Fruit fly (Drosophila melanogaster) whole organism, embryonic: ENCODE results near the gene Tim13.
A peak's percentile ranks its signal among the peaks of the same experiment; 100 is the strongest.

ENCODE experiments used
- ATbp ChIP-seq: fragments of 200-800 bp; sonication (Bioruptor generic); optimal IDR thresholded peaks from 2 replicates; lab custom pipeline; 2017; ENCODE audit warnings: missing biosample characterization, mild to moderate bottlenecking, missing genetic modification characterization, missing genetic modification reagents
- Bgb ChIP-seq: fragments of 200-800 bp; sonication (Bioruptor generic); IDR thresholded peaks from 2 replicates; pipeline ENCODE4 v1.3.6; 2022; ENCODE audit warnings: missing biosample characterization, missing genetic modification characterization; ENCODE audit not compliant: partially characterized antibody
- BtbVII ChIP-seq: fragments of 200-800 bp; sonication (Bioruptor generic); optimal IDR thresholded peaks from 3 replicates; lab custom pipeline; 2017; ENCODE audit warnings: missing biosample characterization, mild to moderate bottlenecking, missing genetic modification characterization
- Bteb2 ChIP-seq: fragments of 200-800 bp; sonication (Bioruptor generic); optimal IDR thresholded peaks from 2 replicates; lab custom pipeline; 2016; ENCODE audit warnings: missing biosample characterization, missing genetic modification characterization
- C15 ChIP-seq: fragments of 200-800 bp; sonication (Bioruptor generic); IDR thresholded peaks from 3 replicates; pipeline ENCODE4 v1.3.6; 2022; ENCODE audit warnings: missing biosample characterization, missing genetic modification characterization
- CG1024 ChIP-seq: fragments of 200-800 bp; sonication (Bioruptor generic); IDR thresholded peaks from 2 replicates; pipeline ENCODE4 v1.3.6; 2022; ENCODE audit warnings: missing biosample characterization, missing genetic modification characterization
- CG11247 ChIP-seq: fragments of 200-800 bp; sonication (Bioruptor generic); IDR thresholded peaks from 2 replicates; pipeline ENCODE4 v1.3.6; 2022; ENCODE audit warnings: missing biosample characterization, missing genetic modification characterization
- CG11695 ChIP-seq: fragments of 200-800 bp; sonication (Bioruptor generic); IDR thresholded peaks from 3 replicates; pipeline ENCODE4 v1.3.6; 2022; ENCODE audit warnings: missing biosample characterization, missing genetic modification characterization
- CG12299 ChIP-seq: fragments of 200-800 bp; sonication (Bioruptor generic); optimal IDR thresholded peaks from 2 replicates; lab custom pipeline; 2018; ENCODE audit warnings: missing biosample characterization, mild to moderate bottlenecking, missing genetic modification characterization
- CG14441 ChIP-seq: fragments of 200-800 bp; sonication (Bioruptor generic); IDR thresholded peaks from 2 replicates; pipeline ENCODE4 v1.3.6; 2022; ENCODE audit warnings: missing biosample characterization, missing genetic modification characterization
- CG14965 ChIP-seq: fragments of 200-800 bp; sonication (Bioruptor generic); optimal IDR thresholded peaks from 2 replicates; lab custom pipeline; 2016; ENCODE audit warnings: missing biosample characterization, missing genetic modification characterization, borderline replicate concordance
- CG18476 ChIP-seq: fragments of 200-800 bp; sonication (Bioruptor generic); optimal IDR thresholded peaks from 2 replicates; lab custom pipeline; 2016; ENCODE audit warnings: missing biosample characterization, mild to moderate bottlenecking, missing genetic modification characterization
- CG31365 ChIP-seq: fragments of 200-800 bp; sonication (Bioruptor generic); optimal IDR thresholded peaks from 2 replicates; lab custom pipeline; 2018; ENCODE audit warnings: missing biosample characterization, mild to moderate bottlenecking, missing genetic modification characterization
- CG32532 ChIP-seq: fragments of 200-800 bp; sonication (Bioruptor generic); IDR thresholded peaks from 2 replicates; pipeline ENCODE4 v1.3.6; 2022; ENCODE audit warnings: missing biosample characterization, missing genetic modification characterization
- CG3995 ChIP-seq: fragments of 200-800 bp; sonication (Bioruptor generic); optimal IDR thresholded peaks from 3 replicates; lab custom pipeline; 2016; ENCODE audit warnings: missing biosample characterization, missing genetic modification characterization
- CG42726 ChIP-seq: fragments of 200-800 bp; sonication (Bioruptor generic); IDR thresholded peaks from 2 replicates; pipeline ENCODE4 v1.3.6; 2022; ENCODE audit warnings: missing biosample characterization, missing genetic modification characterization; ENCODE audit not compliant: partially characterized antibody
- CG4820 ChIP-seq: fragments of 200-800 bp; sonication (Bioruptor generic); optimal IDR thresholded peaks from 3 replicates; lab custom pipeline; 2016; ENCODE audit warnings: missing biosample characterization, missing genetic modification characterization
- CG6654 ChIP-seq: fragments of 200-800 bp; sonication (Bioruptor generic); optimal IDR thresholded peaks from 2 replicates; lab custom pipeline; 2017; ENCODE audit warnings: missing biosample characterization, mild to moderate bottlenecking, missing genetic modification characterization
- CG6689 ChIP-seq: fragments of 200-800 bp; sonication (Bioruptor generic); IDR thresholded peaks from 2 replicates; pipeline ENCODE4 v1.3.6; 2022; ENCODE audit warnings: missing biosample characterization, missing genetic modification characterization
- CG6765 ChIP-seq: fragments of 200-800 bp; sonication (Bioruptor generic); optimal IDR thresholded peaks from 3 replicates; lab custom pipeline; 2017; ENCODE audit warnings: missing biosample characterization, mild to moderate bottlenecking, missing genetic modification characterization
- CG7357 ChIP-seq: fragments of 200-800 bp; sonication (Bioruptor generic); IDR thresholded peaks from 3 replicates; pipeline ENCODE4 v1.3.6; 2022; ENCODE audit warnings: missing biosample characterization, missing genetic modification characterization
- CG9437 ChIP-seq: fragments of 200-800 bp; sonication (Bioruptor generic); optimal IDR thresholded peaks from 2 replicates; lab custom pipeline; 2018; ENCODE audit warnings: missing biosample characterization, mild to moderate bottlenecking, missing genetic modification characterization
- Dip3 ChIP-seq: fragments of 200-800 bp; sonication (Bioruptor generic); optimal IDR thresholded peaks from 3 replicates; lab custom pipeline; 2016; ENCODE audit warnings: missing biosample characterization, missing genetic modification characterization
- E2f2 ChIP-seq: fragments of 200-800 bp; sonication (Bioruptor generic); IDR thresholded peaks from 2 replicates; pipeline ENCODE4 v1.3.6; 2022; ENCODE audit warnings: missing biosample characterization, missing genetic modification characterization
- Fer2 ChIP-seq: fragments of 200-800 bp; sonication (Bioruptor generic); optimal IDR thresholded peaks from 2 replicates; lab custom pipeline; 2018; ENCODE audit warnings: missing biosample characterization, mild to moderate bottlenecking, missing genetic modification characterization, moderate library complexity
- Gsc ChIP-seq: fragments of 200-800 bp; sonication (Bioruptor generic); IDR thresholded peaks from 2 replicates; pipeline ENCODE4 v1.3.6; 2022; ENCODE audit warnings: missing biosample characterization, missing genetic modification characterization
- H15 ChIP-seq: fragments of 200-800 bp; sonication (Bioruptor generic); IDR thresholded peaks from 3 replicates; pipeline ENCODE4 v1.3.6; 2022; ENCODE audit warnings: missing biosample characterization, missing genetic modification characterization
- HLH3B ChIP-seq: fragments of 200-800 bp; sonication (Bioruptor generic); IDR thresholded peaks from 2 replicates; pipeline ENCODE4 v1.3.6; 2022; ENCODE audit warnings: missing biosample characterization, missing genetic modification characterization
- Mes4 ChIP-seq: fragments of 200-800 bp; sonication (Bioruptor generic); optimal IDR thresholded peaks from 2 replicates; lab custom pipeline; 2016; ENCODE audit warnings: missing biosample characterization, missing genetic modification characterization
- Myb ChIP-seq: fragments of 200-800 bp; sonication (Bioruptor generic); optimal IDR thresholded peaks from 2 replicates; lab custom pipeline; 2016; ENCODE audit warnings: missing biosample characterization, missing genetic modification characterization
- NC2α ChIP-seq: fragments of 200-800 bp; sonication (Bioruptor generic); optimal IDR thresholded peaks from 2 replicates; lab custom pipeline; 2016; ENCODE audit warnings: missing biosample characterization, missing genetic modification characterization
- NFAT ChIP-seq: fragments of 200-800 bp; sonication (Bioruptor generic); IDR thresholded peaks from 2 replicates; pipeline ENCODE4 v1.3.6; 2022; ENCODE audit warnings: missing biosample characterization, missing genetic modification characterization
- Tbp ChIP-seq: fragments of >200 bp; optimal IDR thresholded peaks from 2 replicates; lab custom pipeline; 2018; ENCODE audit warnings: missing biosample characterization, missing genetic modification characterization
- Xbp1 ChIP-seq: fragments of 200-800 bp; sonication (Bioruptor generic); optimal IDR thresholded peaks from 3 replicates; lab custom pipeline; 2016; ENCODE audit warnings: missing biosample characterization, mild to moderate bottlenecking, missing genetic modification characterization
- ase ChIP-seq: fragments of 200-800 bp; sonication (Bioruptor generic); IDR thresholded peaks from 3 replicates; pipeline ENCODE4 v1.3.6; 2022; ENCODE audit warnings: missing biosample characterization, missing genetic modification characterization
- caup ChIP-seq: fragments of 200-800 bp; sonication (Bioruptor generic); optimal IDR thresholded peaks from 3 replicates; lab custom pipeline; 2017; ENCODE audit warnings: missing biosample characterization, mild to moderate bottlenecking, missing genetic modification characterization, moderate library complexity; ENCODE audit not compliant: severe bottlenecking
- ci ChIP-seq: fragments of 200-800 bp; sonication (Bioruptor generic); IDR thresholded peaks from 3 replicates; pipeline ENCODE4 v1.3.6; 2022; ENCODE audit warnings: missing biosample characterization, missing genetic modification characterization
- en ChIP-seq: fragments of 200-800 bp; sonication (Bioruptor generic); optimal IDR thresholded peaks from 2 replicates; lab custom pipeline; 2016; ENCODE audit warnings: missing biosample characterization, missing genetic modification characterization
- esg ChIP-seq: fragments of 200-800 bp; sonication (Bioruptor generic); conservative IDR thresholded peaks from 2 replicates; pipeline ENCODE4 v1.3.6; 2022; ENCODE audit warnings: missing biosample characterization, missing genetic modification characterization
- eyg ChIP-seq: fragments of 200-800 bp; sonication (Bioruptor generic); optimal IDR thresholded peaks from 3 replicates; lab custom pipeline; 2016; ENCODE audit warnings: missing biosample characterization, missing genetic modification characterization
- lilli ChIP-seq: fragments of 200-800 bp; sonication (Bioruptor generic); optimal IDR thresholded peaks from 3 replicates; lab custom pipeline; 2016; ENCODE audit warnings: missing biosample characterization, missing genetic modification characterization
- maf-S ChIP-seq: fragments of 200-800 bp; sonication (Bioruptor generic); optimal IDR thresholded peaks from 2 replicates; lab custom pipeline; 2016; ENCODE audit warnings: missing biosample characterization, missing genetic modification characterization
- nau ChIP-seq: fragments of 200-800 bp; sonication (Bioruptor generic); optimal IDR thresholded peaks from 3 replicates; lab custom pipeline; 2017; ENCODE audit warnings: missing biosample characterization, mild to moderate bottlenecking, missing genetic modification characterization, missing genetic modification reagents
- ranshi ChIP-seq: fragments of 200-800 bp; sonication (Bioruptor generic); IDR thresholded peaks from 2 replicates; pipeline ENCODE4 v1.3.6; 2022; ENCODE audit warnings: missing biosample characterization, missing genetic modification characterization
- repo ChIP-seq: fragments of 200-800 bp; sonication (Bioruptor generic); optimal IDR thresholded peaks from 2 replicates; lab custom pipeline; 2016; ENCODE audit warnings: missing biosample characterization, missing genetic modification characterization
- row ChIP-seq: fragments of 200-800 bp; sonication (Bioruptor generic); IDR thresholded peaks from 3 replicates; pipeline ENCODE4 v1.3.6; 2022; ENCODE audit warnings: missing biosample characterization, missing genetic modification characterization
- sens ChIP-seq: fragments of 200-800 bp; sonication (Bioruptor generic); peaks from one replicate; lab custom pipeline; 2016; ENCODE audit warnings: missing biosample characterization, missing genetic modification characterization
- so ChIP-seq: fragments of 200-800 bp; sonication (Bioruptor generic); IDR thresholded peaks from 3 replicates; pipeline ENCODE4 v1.3.6; 2022; ENCODE audit warnings: missing biosample characterization, missing genetic modification characterization
- sob ChIP-seq: fragments of 200-800 bp; sonication (Bioruptor generic); IDR thresholded peaks from 2 replicates; pipeline ENCODE4 v1.3.6; 2022; ENCODE audit warnings: missing biosample characterization, missing genetic modification characterization
- tgo ChIP-seq: fragments of 200-800 bp; sonication (Bioruptor generic); IDR thresholded peaks from 3 replicates; pipeline ENCODE4 v1.3.6; 2022; ENCODE audit warnings: missing biosample characterization, missing genetic modification characterization
- toy ChIP-seq: fragments of 200-800 bp; sonication (Bioruptor generic); IDR thresholded peaks from 2 replicates; pipeline ENCODE4 v1.3.6; 2022; ENCODE audit warnings: missing biosample characterization, missing genetic modification characterization
- tx ChIP-seq: fragments of 200-800 bp; sonication (Bioruptor generic); optimal IDR thresholded peaks from 2 replicates; lab custom pipeline; 2016; ENCODE audit warnings: missing biosample characterization, missing genetic modification characterization

Tim13 gene

DNA sequence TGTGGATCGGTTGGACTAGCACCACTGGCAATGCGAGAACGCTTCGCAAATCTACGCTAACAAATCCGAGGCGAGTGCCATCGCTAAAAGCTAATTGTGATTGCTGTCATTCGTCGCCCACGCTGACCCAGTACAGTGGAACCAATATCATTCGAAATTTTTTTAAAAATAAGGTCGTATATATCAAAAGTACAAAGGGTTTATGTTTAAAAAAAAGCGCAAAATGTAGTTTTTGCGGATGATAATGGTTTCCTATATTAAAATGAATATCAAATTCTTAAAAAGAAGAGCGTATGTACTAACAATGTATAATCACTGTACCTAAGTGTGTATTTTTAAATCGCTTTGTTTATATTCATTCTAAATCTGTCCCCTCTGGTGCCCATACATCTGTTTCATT, 11.0 kb upstream of the Tim13 start (continued):
- TF ChIP-seq tx (GFP tag; lab: Kevin White, UChicago) (no peak), sob (GFP tag; lab: Robert Waterston, UW) (peak; percentile 62; the same call in 1 of the 2 replicates), repo (GFP tag; lab: Kevin White, UChicago) (no peak), Mes4 (GFP tag; lab: Kevin White, UChicago) (no peak), E2f2 (peak; percentile 38; the same call in 1 of the 2 replicates), CG4820 (GFP tag; lab: Kevin White, UChicago) (peak; percentile 5), HLH3B (GFP tag; lab: Robert Waterston, UW) (peak; percentile 57), CG31365 (tag; lab: Kevin White, UChicago) (no peak), Gsc (GFP tag; lab: Robert Waterston, UW) (no peak), toy (no peak), CG12299 (tag; lab: Kevin White, UChicago) (no peak), caup (GFP tag; lab: Kevin White, UChicago) (peak; percentile 18), CG14965 (GFP tag; lab: Kevin White, UChicago) (no peak), tgo (GFP tag; lab: Robert Waterston, UW) (peak; percentile 67; the same call in 2 of the 3 replicates), Fer2 (tag; lab: Kevin White, UChicago) (peak; percentile 7), esg (peak; percentile 54), CG11695 (GFP tag; lab: Robert Waterston, UW) (peak; percentile 40; the same call in 1 of the 3 replicates), CG7357 (no peak), CG32532 (GFP tag; lab: Robert Waterston, UW) (peak; percentile 78), so (0 out of 3 replicates have a peak, but pooled peaks have one; percentile 42), nau (GFP tag; lab: Kevin White, UChicago) (no peak), CG3995 (GFP tag; lab: Kevin White, UChicago) (no peak), Tbp (GFP tag; lab: Kevin White, UChicago) (no peak), NFAT (GFP tag; lab: Robert Waterston, UW) (peak; percentile 31; the same call in 1 of the 2 replicates), CG14441 (GFP tag; lab: Robert Waterston, UW) (peak; percentile 65), H15 (GFP tag; lab: Robert Waterston, UW) (peak; percentile 51; the same call in 2 of the 3 replicates), ci (GFP tag; lab: Robert Waterston, UW) (0 out of 3 replicates have a peak, but pooled peaks have one; percentile 35), Bgb (GFP tag; lab: Robert Waterston, UW) (no peak), CG1024 (GFP tag; lab: Robert Waterston, UW) (no peak), Myb (GFP tag; lab: Kevin White, UChicago) (no peak), BtbVII (GFP tag; lab: Kevin White, UChicago) (no peak), lilli (GFP tag; lab: Kevin White, UChicago) (peak; percentile 57), CG11247 (GFP tag; lab: Robert Waterston, UW) (0 out of 2 replicates have a peak, but pooled peaks have one; percentile 46), CG18476 (GFP tag; lab: Kevin White, UChicago) (peak; percentile 10), row (GFP tag; lab: Robert Waterston, UW) (peak; percentile 76), CG6765 (GFP tag; lab: Kevin White, UChicago) (no peak), ase (GFP tag; lab: Robert Waterston, UW) (no peak), Xbp1 (GFP tag; lab: Kevin White, UChicago) (peak; percentile 41), NC2α (no peak), ATbp (GFP tag; lab: Kevin White, UChicago) (no peak), CG9437 (GFP tag; lab: Kevin White, UChicago) (no peak), en (GFP tag; lab: Kevin White, UChicago) (no peak), Dip3 (GFP tag; lab: Kevin White, UChicago) (peak; percentile 18), CG42726 (GFP tag; lab: Robert Waterston, UW) (no peak), CG6689 (GFP tag; lab: Robert Waterston, UW) (peak; percentile 60), C15 (GFP tag; lab: Robert Waterston, UW) (no peak), CG6654 (GFP tag; lab: Kevin White, UChicago) (no peak), ranshi (no peak), sens (GFP tag; lab: Kevin White, UChicago) (peak; percentile 60), maf-S (GFP tag; lab: Kevin White, UChicago) (no peak), Bteb2 (GFP tag; lab: Kevin White, UChicago) (peak; percentile 15), eyg (GFP tag; lab: Kevin White, UChicago) (no peak)
